Worm (Caenorhabditis elegans): ENCODE data around the gene C14A4.9.

C14A4.9 gene

DNA sequence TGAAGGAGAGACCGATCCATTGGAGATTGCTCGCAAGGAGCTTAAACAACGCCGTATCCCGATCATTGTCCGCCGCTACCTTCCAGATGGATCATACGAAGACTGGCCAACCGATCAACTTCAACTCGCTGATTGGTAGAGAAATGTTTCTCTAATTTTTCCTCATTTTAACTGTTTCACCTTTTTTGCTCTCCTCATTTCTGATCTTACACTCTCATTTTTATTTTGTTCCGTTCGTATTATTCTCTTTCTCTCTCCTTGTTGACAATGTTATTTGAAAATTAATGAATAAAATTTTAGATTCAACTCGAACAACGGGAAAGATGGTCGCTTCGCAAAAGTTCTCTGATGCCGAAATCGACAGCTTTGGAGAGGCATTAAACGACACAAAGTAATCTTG lies 19.5 kb upstream of the C14A4.9 start, which contains the start of gene dohh-1:
dohh-1 (plus strand) TSS at position 301 of the 400 bp plus-strand sequence.
- TF ChIP-seq pros-1 (tag; optimal IDR thresholded peaks at IDR 0.05) = no peak
- TF ChIP-seq eyg-1 (tag; optimal IDR thresholded peaks at IDR 0.05) = no peak
- TF ChIP-seq fkh-6 (tag; optimal IDR thresholded peaks at IDR 0.05) = no peak
- TF ChIP-seq elt-4 (tag; optimal IDR thresholded peaks at IDR 0.05) = no peak
- no peak for TF ChIP-seq dmd-4 (tag; optimal IDR thresholded peaks at IDR 0.05; ENCODE audit: borderline replicate concordance)

DNA sequence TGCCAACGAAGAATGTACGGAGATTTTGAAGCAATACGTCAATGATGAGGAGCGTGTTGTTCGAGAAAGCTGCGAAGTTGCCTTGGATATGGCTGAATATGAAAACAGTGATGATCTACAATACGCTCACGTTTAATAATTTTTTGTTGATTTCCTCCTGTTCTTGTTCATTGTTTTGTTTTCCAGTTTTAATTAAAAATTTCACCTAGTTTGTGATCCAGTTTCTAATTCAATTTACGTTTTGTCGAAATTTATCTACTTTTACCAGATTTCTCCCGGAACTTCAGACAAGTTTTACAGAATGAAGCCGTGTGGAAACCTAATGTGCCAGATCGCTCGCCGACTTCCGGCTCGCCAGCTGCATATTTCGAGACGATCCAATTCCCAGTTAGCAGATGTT lies 18.3 kb upstream of the C14A4.9 start, which contains the start of gene dap-3:
dap-3 (plus strand) TSS at position 301 of the 400 bp plus-strand sequence.
- TF ChIP-seq fkh-6 (tag; optimal IDR thresholded peaks at IDR 0.05) = no peak
- TF ChIP-seq pag-3 (tag; optimal IDR thresholded peaks at IDR 0.05; ENCODE audit: borderline replicate concordance) = no peak

DNA sequence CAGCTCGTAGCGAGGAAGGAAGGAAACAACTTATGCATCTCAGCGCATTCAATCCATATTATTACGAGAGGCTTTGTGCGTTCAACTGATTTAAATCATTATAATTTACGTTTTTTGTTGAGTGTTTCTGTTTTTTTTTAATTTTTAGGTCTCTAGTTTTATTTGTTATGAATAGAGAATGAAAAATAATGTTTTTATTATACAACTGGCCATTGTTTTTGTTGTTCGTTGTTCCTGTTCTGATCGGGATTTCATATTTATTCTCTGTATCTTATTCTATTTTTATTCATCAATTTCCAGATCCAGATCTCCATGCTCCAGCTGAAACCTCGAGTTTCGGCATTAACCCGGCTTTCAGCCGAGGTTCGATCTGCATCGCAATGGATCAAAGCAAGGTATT lies 16.8 kb upstream of the C14A4.9 start, which contains the start of gene mrps-22:
mrps-22 (plus strand) TSS at position 301 of the 400 bp plus-strand sequence.
- TF ChIP-seq pax-1 (tag; optimal IDR thresholded peaks at IDR 0.05) = no peak
- TF ChIP-seq ref-2 (tag; optimal IDR thresholded peaks at IDR 0.05) = no peak
- no peak for TF ChIP-seq ceh-2 (tag; optimal IDR thresholded peaks at IDR 0.05)
- no peak for TF ChIP-seq F13H6.1 (tag; optimal IDR thresholded peaks at IDR 0.05)
- TF ChIP-seq ets-4 (tag; optimal IDR thresholded peaks at IDR 0.05) = no peak

DNA sequence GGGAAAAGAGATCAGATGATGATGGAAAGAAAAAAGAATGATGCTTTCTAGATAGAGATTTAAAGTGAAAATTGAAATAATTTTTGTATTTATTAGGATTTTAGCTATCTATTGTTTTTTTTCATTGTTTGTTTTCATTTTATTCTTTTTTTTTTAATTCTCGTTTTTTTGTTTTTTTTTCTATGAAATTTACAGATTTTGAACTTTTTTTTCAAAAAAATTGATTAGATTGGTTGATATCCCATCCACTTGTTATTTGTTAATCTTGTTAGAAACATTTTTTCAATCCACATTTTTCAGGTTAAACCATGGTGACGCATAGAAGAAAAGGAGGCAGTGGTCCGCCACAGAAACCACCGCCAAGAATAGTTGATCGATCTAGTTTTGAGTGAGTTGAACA lies 15.1 kb upstream of the C14A4.9 start, which contains the start of gene algn-9:
algn-9 (plus strand) TSS at position 301 of the 400 bp plus-strand sequence.
- TF ChIP-seq T23F11.4 (GFP tag; optimal IDR thresholded peaks at IDR 0.05) = no peak
- no peak for TF ChIP-seq fkh-6 (tag; optimal IDR thresholded peaks at IDR 0.05)
- no peak for TF ChIP-seq che-1 (tag; optimal IDR thresholded peaks at IDR 0.05)
- TF ChIP-seq hlh-30 (tag; optimal IDR thresholded peaks at IDR 0.05; ENCODE audit: insufficient read depth) = no peak
- no peak for TF ChIP-seq pros-1 (tag; optimal IDR thresholded peaks at IDR 0.05)
- TF ChIP-seq unc-86 (tag; optimal IDR thresholded peaks at IDR 0.05) = no peak
- TF ChIP-seq ets-4 (tag; optimal IDR thresholded peaks at IDR 0.05) = no peak
- no peak for TF ChIP-seq ahr-1 (tag; optimal IDR thresholded peaks at IDR 0.05)
- no peak for TF ChIP-seq ttx-3 (tag; optimal IDR thresholded peaks at IDR 0.05)
- TF ChIP-seq ceh-6 (GFP tag; optimal IDR thresholded peaks at IDR 0.05) = no peak
- TF ChIP-seq mec-3 (tag; optimal IDR thresholded peaks at IDR 0.05; ENCODE audit: borderline replicate concordance) = no peak
- no peak for TF ChIP-seq ceh-19 (GFP tag; optimal IDR thresholded peaks at IDR 0.05)
- no peak for TF ChIP-seq syd-9 (tag; optimal IDR thresholded peaks at IDR 0.05)
- TF ChIP-seq pag-3 (tag; optimal IDR thresholded peaks at IDR 0.05; ENCODE audit: borderline replicate concordance) = no peak
- TF ChIP-seq ceh-30 (tag; optimal IDR thresholded peaks at IDR 0.05) = no peak

DNA sequence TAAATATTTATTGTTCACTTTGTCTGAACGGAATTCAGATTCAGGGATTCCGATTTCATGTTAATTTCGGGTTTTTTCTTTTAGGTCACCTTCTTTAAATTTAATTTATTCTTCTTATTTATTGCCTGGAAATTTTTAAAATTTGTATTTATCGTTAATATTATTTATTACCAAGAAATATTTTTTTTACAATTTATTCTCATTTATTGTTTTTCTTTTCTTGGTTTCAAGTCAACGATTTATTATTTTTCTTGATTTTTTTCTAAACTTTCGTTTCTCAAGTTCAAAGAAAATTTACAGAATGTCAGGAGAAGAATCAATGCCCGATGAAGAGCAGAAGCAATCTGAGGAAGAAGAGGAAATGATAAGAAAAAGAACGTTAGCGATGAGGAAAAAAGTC lies 11.4 kb upstream of the C14A4.9 start, which contains the start of gene crn-3:
crn-3 (plus strand) TSS at position 301 of the 400 bp plus-strand sequence.
- no peak for TF ChIP-seq fkh-6 (tag; optimal IDR thresholded peaks at IDR 0.05)
- no peak for TF ChIP-seq pha-2 (tag; optimal IDR thresholded peaks at IDR 0.05)
- no peak for TF ChIP-seq tbx-2 (tag; optimal IDR thresholded peaks at IDR 0.05)
- TF ChIP-seq hlh-13 (GFP tag; optimal IDR thresholded peaks at IDR 0.05) = no peak
- TF ChIP-seq ceh-45 (GFP tag; IDR thresholded peaks at IDR 0.05) = no peak
- no peak for TF ChIP-seq elt-4 (tag; optimal IDR thresholded peaks at IDR 0.05)

DNA sequence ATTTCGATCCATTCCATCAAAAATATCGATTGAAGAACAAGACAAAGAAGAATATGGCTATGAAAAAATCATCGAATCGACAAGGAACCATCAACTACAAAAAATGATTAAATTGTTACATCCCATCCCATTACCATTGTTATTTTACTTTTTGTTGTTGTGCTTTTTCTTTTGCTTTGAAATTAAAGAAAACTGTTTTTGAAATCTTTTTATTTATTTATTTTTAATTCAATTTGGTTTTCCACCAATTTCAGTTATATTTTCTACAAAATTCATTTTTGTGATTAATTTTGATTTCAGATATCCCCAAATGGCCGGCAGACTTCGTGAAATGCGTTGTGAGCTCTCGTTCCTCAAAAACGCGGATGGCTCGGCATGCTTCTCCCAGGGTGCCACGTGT lies 6.7 kb upstream of the C14A4.9 start, which contains the start of gene crn-5:
crn-5 (plus strand) TSS at position 301 of the 400 bp plus-strand sequence.
- TF ChIP-seq K02D7.2 (tag; optimal IDR thresholded peaks at IDR 0.05) (no peak), rnt-1 (tag; optimal IDR thresholded peaks at IDR 0.05) (no peak), dmd-4 (tag; optimal IDR thresholded peaks at IDR 0.05; ENCODE audit: borderline replicate concordance) (no peak), hlh-30 (tag; optimal IDR thresholded peaks at IDR 0.05; ENCODE audit: insufficient read depth) (no peak), unc-55 (GFP tag; optimal IDR thresholded peaks at IDR 0.05) (no peak), T23F11.4 (GFP tag; optimal IDR thresholded peaks at IDR 0.05) (no peak), elt-2 (tag; optimal IDR thresholded peaks at IDR 0.05) (no peak), ceh-24 (tag; optimal IDR thresholded peaks at IDR 0.05) (no peak), sox-2 (GFP tag; IDR thresholded peaks at IDR 0.05) (no peak), ceh-30 (tag; optimal IDR thresholded peaks at IDR 0.05) (no peak), pqm-1 (tag; optimal IDR thresholded peaks at IDR 0.05) (no peak), mec-3 (tag; optimal IDR thresholded peaks at IDR 0.05; ENCODE audit: borderline replicate concordance) (no peak), tbx-7 (tag; optimal IDR thresholded peaks at IDR 0.05) (no peak), hlh-8 (tag; optimal IDR thresholded peaks at IDR 0.05) (no peak), pag-3 (tag; optimal IDR thresholded peaks at IDR 0.05; ENCODE audit: borderline replicate concordance) (no peak), ama-1 (optimal IDR thresholded peaks at IDR 0.05) (no peak), sox-4 (tag; optimal IDR thresholded peaks at IDR 0.05) (no peak)

Measured in whole organism, late embryonic.